Fruit fly (Drosophila melanogaster) whole organism, wandering third instar larva: ENCODE results near the gene Gdi.
A peak's percentile ranks its signal among the peaks of the same experiment; 100 is the strongest.

Experiments
- Abd-B ChIP-seq: fragments of >200 bp; optimal IDR thresholded peaks from 2 replicates; lab custom pipeline; 2017; ENCODE audit warnings: missing biosample characterization, missing genetic modification characterization
- CG32264 ChIP-seq: fragments of 200-800 bp; sonication (Bioruptor generic); optimal IDR thresholded peaks from 2 replicates; lab custom pipeline; 2016; ENCODE audit warnings: missing biosample characterization, missing genetic modification characterization
- CG9705 ChIP-seq: fragments of 200-800 bp; sonication (Bioruptor generic); optimal IDR thresholded peaks from 2 replicates; lab custom pipeline; 2018; ENCODE audit warnings: missing biosample characterization, mild to moderate bottlenecking, missing genetic modification characterization
- CrebA ChIP-seq: fragments of 200-800 bp; sonication (Bioruptor generic); optimal IDR thresholded peaks from 2 replicates; lab custom pipeline; 2016; ENCODE audit warnings: missing biosample characterization, mild to moderate bottlenecking, missing genetic modification characterization, borderline replicate concordance
- Dfd ChIP-seq: fragments of >200 bp; optimal IDR thresholded peaks from 2 replicates; lab custom pipeline; 2017; ENCODE audit warnings: missing biosample characterization, missing genetic modification characterization
- Dif ChIP-seq: fragments of 200-275, 200-300 bp; sonication (Bioruptor generic); optimal IDR thresholded peaks from 2 replicates; lab custom pipeline; 2018; ENCODE audit warnings: missing biosample characterization, missing genetic modification characterization; ENCODE audit not compliant: partially characterized antibody
- GATAd ChIP-seq: sonication (Bioruptor generic); optimal IDR thresholded peaks from 2 replicates; lab custom pipeline; 2016; ENCODE audit warnings: missing biosample characterization, missing genetic modification characterization
- HLH106 ChIP-seq: fragments of 200-800 bp; optimal IDR thresholded peaks from 3 replicates; lab custom pipeline; 2019; ENCODE audit warnings: missing biosample characterization, mild to moderate bottlenecking, missing genetic modification characterization, moderate library complexity
- Hnf4 ChIP-seq: fragments of 200-800 bp; sonication (Bioruptor generic); optimal IDR thresholded peaks from 2 replicates; lab custom pipeline; 2016; ENCODE audit warnings: missing biosample characterization, mild to moderate bottlenecking, missing genetic modification characterization
- Hr78 ChIP-seq: fragments of >200 bp; optimal IDR thresholded peaks from 2 replicates; lab custom pipeline; 2017; ENCODE audit warnings: missing biosample characterization, missing genetic modification characterization
- Hr83 ChIP-seq: fragments of 200-300 bp; sonication (Bioruptor generic); optimal IDR thresholded peaks from 2 replicates; lab custom pipeline; 2016; ENCODE audit warnings: missing biosample characterization, mild to moderate bottlenecking, missing genetic modification characterization, moderate library complexity; ENCODE audit not compliant: poor library complexity, severe bottlenecking
- Jra ChIP-seq: sonication (Bioruptor generic); optimal IDR thresholded peaks from 2 replicates; lab custom pipeline; 2016; ENCODE audit warnings: missing biosample characterization, missing genetic modification characterization
- Mio ChIP-seq: sonication (Bioruptor generic); optimal IDR thresholded peaks from 2 replicates; lab custom pipeline; 2016; ENCODE audit warnings: missing biosample characterization, missing genetic modification characterization
- Myc ChIP-seq: fragments of >200 bp; optimal IDR thresholded peaks from 2 replicates; lab custom pipeline; 2017
- N ChIP-seq: fragments of >200 bp; optimal IDR thresholded peaks from 2 replicates; lab custom pipeline; 2018; ENCODE audit warnings: missing biosample characterization, missing external identifiers, missing genetic modification characterization
- OdsH ChIP-seq: fragments of 200-800 bp; sonication (Bioruptor generic); optimal IDR thresholded peaks from 2 replicates; lab custom pipeline; 2016; ENCODE audit warnings: missing biosample characterization, mild to moderate bottlenecking, missing genetic modification characterization
- Rel ChIP-seq, 2 experiments: fragments of 200-800 bp; sonication (Bioruptor generic) in 1 of 2; optimal IDR thresholded peaks; 2 replicates in 1 of 2; 3 replicates in 1 of 2; lab custom pipeline; 2016 to 2019; ENCODE audit warnings: mild to moderate bottlenecking in 2 of 2, missing biosample characterization in 2 of 2, missing genetic modification characterization in 2 of 2, moderate library complexity in 1 of 2
- Sp1 ChIP-seq: fragments of 200-800 bp; sonication (Bioruptor generic); optimal IDR thresholded peaks from 3 replicates; lab custom pipeline; 2019; ENCODE audit warnings: missing biosample characterization, mild to moderate bottlenecking, missing genetic modification characterization, moderate library complexity
- Vsx2 ChIP-seq: fragments of 200-300, 225-300 bp; sonication (Bioruptor generic); optimal IDR thresholded peaks from 2 replicates; lab custom pipeline; 2018; ENCODE audit warnings: missing biosample characterization, missing genetic modification characterization; ENCODE audit not compliant: partially characterized antibody
- br ChIP-seq: fragments of 200-800 bp; sonication (Bioruptor generic); optimal IDR thresholded peaks from 2 replicates; lab custom pipeline; 2016; ENCODE audit warnings: missing biosample characterization, missing genetic modification characterization
- brk ChIP-seq: fragments of 200-800 bp; sonication (Bioruptor generic); optimal IDR thresholded peaks from 2 replicates; lab custom pipeline; 2016; ENCODE audit warnings: missing biosample characterization, mild to moderate bottlenecking, missing genetic modification characterization
- dl ChIP-seq, 2 experiments: fragments of 175-275, 200-275 bp in 1 of 2; fragments of 200-275 bp in 1 of 2; sonication (Bioruptor generic); optimal IDR thresholded peaks; lab custom pipeline; 2018; ENCODE audit warnings: mild to moderate bottlenecking in 2 of 2, missing biosample characterization in 2 of 2, missing genetic modification characterization in 2 of 2, moderate library complexity in 2 of 2; ENCODE audit not compliant: partially characterized antibody in 2 of 2, insufficient read depth in 1 of 2
- dmrt93B ChIP-seq: fragments of 200-800 bp; sonication (Bioruptor generic); optimal IDR thresholded peaks from 2 replicates; lab custom pipeline; 2018; ENCODE audit warnings: missing biosample characterization, mild to moderate bottlenecking, missing genetic modification characterization
- dsf ChIP-seq: sonication (Bioruptor generic); optimal IDR thresholded peaks from 2 replicates; lab custom pipeline; 2016; ENCODE audit warnings: missing biosample characterization, missing genetic modification characterization, borderline replicate concordance
- ey ChIP-seq: fragments of 200-800 bp; sonication (Bioruptor generic); optimal IDR thresholded peaks from 2 replicates; lab custom pipeline; 2016; ENCODE audit warnings: missing biosample characterization, missing genetic modification characterization
- foxo ChIP-seq, 2 experiments: fragments of 200-800 bp; sonication (Bioruptor generic); optimal IDR thresholded peaks; 2 replicates in 1 of 2; 3 replicates in 1 of 2; lab custom pipeline; 2016 to 2017; ENCODE audit warnings: missing biosample characterization in 2 of 2, missing genetic modification characterization in 2 of 2
- fru ChIP-seq: fragments of 200-800 bp; sonication (Bioruptor generic); optimal IDR thresholded peaks from 3 replicates; lab custom pipeline; 2016; ENCODE audit warnings: missing biosample characterization, mild to moderate bottlenecking, missing genetic modification characterization
- h ChIP-seq: fragments of 200-800 bp; sonication (Bioruptor generic); optimal IDR thresholded peaks from 3 replicates; lab custom pipeline; 2016; ENCODE audit warnings: missing biosample characterization, mild to moderate bottlenecking, missing genetic modification characterization
- jim ChIP-seq: fragments of 175-275, 200-325 bp; sonication (Bioruptor generic); optimal IDR thresholded peaks from 2 replicates; lab custom pipeline; 2016; ENCODE audit warnings: missing biosample characterization, mild to moderate bottlenecking, missing genetic modification characterization
- lola ChIP-seq: fragments of >200 bp; optimal IDR thresholded peaks from 2 replicates; lab custom pipeline; 2017; ENCODE audit warnings: missing biosample characterization, missing genetic modification characterization
- pan ChIP-seq: fragments of >200 bp; optimal IDR thresholded peaks from 2 replicates; lab custom pipeline; 2017
- psq ChIP-seq: fragments of 200-800 bp; sonication (Bioruptor generic); optimal IDR thresholded peaks from 3 replicates; lab custom pipeline; 2017; ENCODE audit warnings: missing biosample characterization, mild to moderate bottlenecking, missing genetic modification characterization, moderate library complexity
- rgr ChIP-seq: fragments of 200-800 bp; sonication (Bioruptor generic); optimal IDR thresholded peaks from 3 replicates; lab custom pipeline; 2016; ENCODE audit warnings: missing biosample characterization, mild to moderate bottlenecking, missing genetic modification characterization
- sage ChIP-seq: fragments of 200-800 bp; sonication (Bioruptor generic); optimal IDR thresholded peaks from 2 replicates; lab custom pipeline; 2016; ENCODE audit warnings: missing biosample characterization, mild to moderate bottlenecking, missing genetic modification characterization
- sv ChIP-seq: fragments of 200-800 bp; sonication (Bioruptor generic); optimal IDR thresholded peaks from 3 replicates; lab custom pipeline; 2016; ENCODE audit warnings: missing biosample characterization, missing genetic modification characterization
- tai ChIP-seq: sonication (Bioruptor generic); optimal IDR thresholded peaks from 2 replicates; lab custom pipeline; 2016; ENCODE audit warnings: missing biosample characterization, missing genetic modification characterization
- usp ChIP-seq: fragments of >200 bp; optimal IDR thresholded peaks from 2 replicates; lab custom pipeline; 2017; ENCODE audit warnings: missing biosample characterization, missing genetic modification characterization
- woc ChIP-seq: sonication (Bioruptor generic); optimal IDR thresholded peaks from 2 replicates; lab custom pipeline; 2016; ENCODE audit warnings: missing biosample characterization, mild to moderate bottlenecking, missing genetic modification characterization

Gene Gdi

dm6 chr2L:9493375-9494263 is 1.1 kb downstream of the Gdi start (continued):
- no peak for TF ChIP-seq Myc

- TF ChIP-seq Hr83 (GFP tag; lab: Kevin White, UChicago) (peak; percentile 95), Myc (no peak), Vsx2 (GFP tag; lab: Kevin White, UChicago) (no peak), fru (GFP tag; lab: Kevin White, UChicago) (peak; percentile 60), OdsH (GFP tag; lab: Kevin White, UChicago) (no peak), brk (GFP tag; lab: Kevin White, UChicago) (peak; percentile 66), foxo (GFP tag; optimal IDR thresholded peaks at IDR 0.05; lab: Kevin White, UChicago) (no peak), ey (GFP tag; lab: Kevin White, UChicago) (peak; percentile 49), psq (peak; percentile 50), Dfd (GFP tag; lab: Kevin White, UChicago) (no peak), pan (no peak), N (GFP tag; lab: Kevin White, UChicago) (no peak), Jra (GFP tag; lab: Kevin White, UChicago) (no peak), CG9705 (GFP tag; lab: Kevin White, UChicago) (peak; percentile 92), CG32264 (peak; percentile 62), Hnf4 (GFP tag; lab: Kevin White, UChicago) (no peak), tai (no peak), sv (no peak), Sp1 (GFP tag; lab: Kevin White, UChicago) (peak; percentile 82), CrebA (GFP tag; lab: Kevin White, UChicago) (no peak), h (GFP tag; lab: Kevin White, UChicago) (peak; percentile 86), Dif (GFP tag; lab: Kevin White, UChicago) (peak; percentile 58), woc (no peak), Mio (no peak), HLH106 (peak; percentile 83), Rel (GFP tag; optimal IDR thresholded peaks at IDR 0.05; lab: Kevin White, UChicago) (no peak), Rel (tag; optimal IDR thresholded peaks at IDR 0.05; lab: Kevin White, UChicago) (peak; percentile 68), br (GFP tag; lab: Kevin White, UChicago) (peak; percentile 19), dl (GFP tag; optimal IDR thresholded peaks at IDR 0.05; lab: Kevin White, UChicago; ENCODE audit: insufficient read depth in 1 of 2, partially characterized antibody in 2 of 2) (peak; percentile 30 to 57), Abd-B (no peak), usp (GFP tag; lab: Kevin White, UChicago) (no peak), rgr (GFP tag; lab: Kevin White, UChicago) (no peak), dsf (no peak), sage (GFP tag; lab: Kevin White, UChicago) (peak; percentile 52), jim (GFP tag; lab: Kevin White, UChicago) (no peak), dmrt93B (GFP tag; lab: Kevin White, UChicago) (peak; percentile 92), lola (GFP tag; lab: Kevin White, UChicago) (no peak), GATAd (GFP tag; lab: Kevin White, UChicago) (no peak), Hr78 (GFP tag; lab: Kevin White, UChicago) (no peak)
Measured at dm6 chr2L:9490788-9491187, 3.9 kb downstream of the Gdi start.

- TF ChIP-seq foxo (GFP tag; optimal IDR thresholded peaks at IDR 0.05; lab: Kevin White, UChicago) (peak in 1 of 2 experiments; percentile 8), dsf (no peak)
Measured at dm6 chr2L:9487468-9487867, 7.2 kb downstream of the Gdi start.
